Fruit fly (Drosophila melanogaster) whole organism, prepupa: ENCODE data around the gene Galphai.

ENCODE experiments used
- Blimp-1 ChIP-seq: fragments of 200-800 bp; sonication (Bioruptor generic); optimal IDR thresholded peaks from 3 replicates; lab custom pipeline; 2017; ENCODE audit warnings: missing biosample characterization, missing genetic modification characterization, mild to moderate bottlenecking, moderate library complexity, missing genetic modification reagents
- CG11294 ChIP-seq: fragments of 200-800 bp; sonication (Bioruptor generic); IDR thresholded peaks from 2 replicates; pipeline ENCODE4 v1.3.6; 2022; ENCODE audit warnings: missing biosample characterization, missing genetic modification characterization
- CG11762 ChIP-seq: fragments of 200-800 bp; sonication (Bioruptor generic); optimal IDR thresholded peaks from 3 replicates; lab custom pipeline; 2016; ENCODE audit warnings: missing biosample characterization, missing genetic modification characterization; ENCODE audit not compliant: insufficient read depth
- CG15336 ChIP-seq: fragments of 200-800 bp; sonication (Bioruptor generic); IDR thresholded peaks from 2 replicates; pipeline ENCODE4 v1.3.6; 2022; ENCODE audit warnings: missing biosample characterization, missing genetic modification characterization
- CG1621 ChIP-seq: fragments of 200-800 bp; sonication (Bioruptor generic); optimal IDR thresholded peaks from 3 replicates; lab custom pipeline; 2018; ENCODE audit warnings: missing biosample characterization, mild to moderate bottlenecking, missing genetic modification characterization
- CG3032 ChIP-seq: fragments of 200-800 bp; optimal IDR thresholded peaks from 2 replicates; lab custom pipeline; 2019; ENCODE audit warnings: missing biosample characterization, mild to moderate bottlenecking, missing genetic modification characterization, moderate library complexity
- CG34406 ChIP-seq: fragments of 200-800 bp; sonication (Bioruptor generic); optimal IDR thresholded peaks from 3 replicates; lab custom pipeline; 2016; ENCODE audit warnings: missing biosample characterization, missing genetic modification characterization
- CG3919 ChIP-seq: fragments of 200-800 bp; sonication (Bioruptor generic); optimal IDR thresholded peaks from 3 replicates; lab custom pipeline; 2016; ENCODE audit warnings: missing biosample characterization, missing genetic modification characterization
- CG4318 ChIP-seq: fragments of 200-800 bp; sonication (Bioruptor generic); optimal IDR thresholded peaks from 3 replicates; lab custom pipeline; 2017; ENCODE audit warnings: missing biosample characterization, mild to moderate bottlenecking, missing genetic modification characterization
- CG6276 ChIP-seq: fragments of 200-800 bp; sonication (Bioruptor generic); optimal IDR thresholded peaks from 2 replicates; lab custom pipeline; 2017; ENCODE audit warnings: missing biosample characterization, mild to moderate bottlenecking, missing genetic modification characterization
- CG6792 ChIP-seq: fragments of 200-800 bp; sonication (Bioruptor generic); optimal IDR thresholded peaks from 3 replicates; lab custom pipeline; 2016; ENCODE audit warnings: missing biosample characterization, missing genetic modification characterization
- CG6808 ChIP-seq: fragments of 200-800 bp; sonication (Bioruptor generic); optimal IDR thresholded peaks from 3 replicates; lab custom pipeline; 2017; ENCODE audit warnings: missing biosample characterization, missing genetic modification characterization, mild to moderate bottlenecking, moderate library complexity, missing genetic modification reagents
- CG6854 ChIP-seq: fragments of 200-800 bp; sonication (Bioruptor generic); optimal IDR thresholded peaks from 2 replicates; lab custom pipeline; 2017; ENCODE audit warnings: missing biosample characterization, mild to moderate bottlenecking, missing genetic modification characterization
- CG7368 ChIP-seq: fragments of 200-800 bp; sonication (Bioruptor generic); optimal IDR thresholded peaks from 3 replicates; lab custom pipeline; 2016; ENCODE audit warnings: missing biosample characterization, missing genetic modification characterization
- CG8119 ChIP-seq: fragments of 200-800 bp; sonication (Bioruptor generic); IDR thresholded peaks from 3 replicates; pipeline ENCODE4 v1.3.6; 2022; ENCODE audit warnings: missing biosample characterization, missing genetic modification characterization
- CG8632 ChIP-seq: fragments of 200-800 bp; sonication (Bioruptor generic); optimal IDR thresholded peaks from 3 replicates; lab custom pipeline; 2016; ENCODE audit warnings: missing biosample characterization, missing genetic modification characterization
- CG9139 ChIP-seq: fragments of 200-800 bp; sonication (Bioruptor generic); optimal IDR thresholded peaks from 3 replicates; lab custom pipeline; 2017; ENCODE audit warnings: missing biosample characterization, mild to moderate bottlenecking, missing genetic modification characterization
- Eip93F ChIP-seq: fragments of 200-800 bp; sonication (Bioruptor generic); optimal IDR thresholded peaks from 2 replicates; lab custom pipeline; 2016; ENCODE audit warnings: missing biosample characterization, mild to moderate bottlenecking, missing genetic modification characterization
- Ets21C ChIP-seq: fragments of 200-800 bp; sonication (Bioruptor generic); optimal IDR thresholded peaks from 3 replicates; lab custom pipeline; 2016; ENCODE audit warnings: missing biosample characterization, missing genetic modification characterization
- Ets96B ChIP-seq: fragments of 200-800 bp; optimal IDR thresholded peaks from 2 replicates; lab custom pipeline; 2019; ENCODE audit warnings: missing biosample characterization, mild to moderate bottlenecking, missing genetic modification characterization, moderate library complexity
- Lpt ChIP-seq: fragments of 200-800 bp; sonication (Bioruptor generic); optimal IDR thresholded peaks from 3 replicates; lab custom pipeline; 2016; ENCODE audit warnings: missing biosample characterization, missing genetic modification characterization
- OdsH ChIP-seq: fragments of 200-800 bp; sonication (Bioruptor generic); optimal IDR thresholded peaks from 3 replicates; lab custom pipeline; 2016; ENCODE audit warnings: missing biosample characterization, missing genetic modification characterization
- Smox ChIP-seq: fragments of 200-800 bp; sonication (Bioruptor generic); optimal IDR thresholded peaks from 3 replicates; lab custom pipeline; 2016; ENCODE audit warnings: missing biosample characterization, missing genetic modification characterization
- Sox102F ChIP-seq: fragments of 200-800 bp; sonication (Bioruptor generic); optimal IDR thresholded peaks from 2 replicates; lab custom pipeline; 2016; ENCODE audit warnings: missing biosample characterization, mild to moderate bottlenecking, missing genetic modification characterization
- Sox14 ChIP-seq: fragments of 200-800 bp; sonication (Bioruptor generic); optimal IDR thresholded peaks from 3 replicates; lab custom pipeline; 2016; ENCODE audit warnings: missing biosample characterization, missing genetic modification characterization
- achi ChIP-seq: fragments of 200-800 bp; sonication (Bioruptor generic); optimal IDR thresholded peaks from 3 replicates; lab custom pipeline; 2016; ENCODE audit warnings: missing biosample characterization, missing genetic modification characterization
- cyc ChIP-seq: fragments of 200-800 bp; sonication (Bioruptor generic); optimal IDR thresholded peaks from 3 replicates; lab custom pipeline; 2016; ENCODE audit warnings: missing biosample characterization, missing genetic modification characterization
- dac ChIP-seq: fragments of 200-800 bp; sonication (Bioruptor generic); optimal IDR thresholded peaks from 2 replicates; lab custom pipeline; 2017; ENCODE audit warnings: missing biosample characterization, mild to moderate bottlenecking, missing genetic modification characterization
- dsx ChIP-seq: fragments of 200-800 bp; optimal IDR thresholded peaks from 3 replicates; lab custom pipeline; 2019; ENCODE audit warnings: missing biosample characterization, mild to moderate bottlenecking, missing genetic modification characterization, moderate library complexity; ENCODE audit not compliant: poor library complexity, severe bottlenecking
- esn ChIP-seq: fragments of 200-800 bp; sonication (Bioruptor generic); optimal IDR thresholded peaks from 2 replicates; lab custom pipeline; 2016; ENCODE audit warnings: missing biosample characterization, mild to moderate bottlenecking, missing genetic modification characterization, moderate library complexity
- fd85E ChIP-seq: fragments of 200-800 bp; sonication (Bioruptor generic); optimal IDR thresholded peaks from 3 replicates; lab custom pipeline; 2016; ENCODE audit warnings: missing biosample characterization, missing genetic modification characterization
- fkh ChIP-seq: fragments of 200-800 bp; sonication (Bioruptor generic); optimal IDR thresholded peaks from 3 replicates; lab custom pipeline; 2017; ENCODE audit warnings: missing biosample characterization, mild to moderate bottlenecking, missing genetic modification characterization, moderate library complexity
- pdm3 ChIP-seq: fragments of 200-800 bp; sonication (Bioruptor generic); optimal IDR thresholded peaks from 3 replicates; lab custom pipeline; 2016; ENCODE audit warnings: missing biosample characterization, missing genetic modification characterization
- salr ChIP-seq, 2 experiments: fragments of 200-800 bp; sonication (Bioruptor generic); optimal IDR thresholded peaks; 3 replicates each; lab custom pipeline; 2016 to 2018; ENCODE audit warnings: missing biosample characterization in 2 of 2, missing genetic modification characterization in 2 of 2, mild to moderate bottlenecking in 1 of 2
- spab ChIP-seq: fragments of 200-800 bp; sonication (Bioruptor generic); optimal IDR thresholded peaks from 2 replicates; lab custom pipeline; 2017; ENCODE audit warnings: missing biosample characterization, mild to moderate bottlenecking, missing genetic modification characterization, missing genetic modification reagents
- svp ChIP-seq: fragments of 200-800 bp; sonication (Bioruptor generic); peaks from one replicate; lab custom pipeline; 2016; ENCODE audit warnings: missing biosample characterization, missing genetic modification characterization
- topi ChIP-seq: fragments of 200-800 bp; sonication (Bioruptor generic); optimal IDR thresholded peaks from 3 replicates; lab custom pipeline; 2016; ENCODE audit warnings: missing biosample characterization, missing genetic modification characterization
- vri ChIP-seq: fragments of 200-800 bp; sonication (Bioruptor generic); optimal IDR thresholded peaks from 3 replicates; lab custom pipeline; 2016; ENCODE audit warnings: missing biosample characterization, mild to moderate bottlenecking, missing genetic modification characterization

The Galphai gene

DNA sequence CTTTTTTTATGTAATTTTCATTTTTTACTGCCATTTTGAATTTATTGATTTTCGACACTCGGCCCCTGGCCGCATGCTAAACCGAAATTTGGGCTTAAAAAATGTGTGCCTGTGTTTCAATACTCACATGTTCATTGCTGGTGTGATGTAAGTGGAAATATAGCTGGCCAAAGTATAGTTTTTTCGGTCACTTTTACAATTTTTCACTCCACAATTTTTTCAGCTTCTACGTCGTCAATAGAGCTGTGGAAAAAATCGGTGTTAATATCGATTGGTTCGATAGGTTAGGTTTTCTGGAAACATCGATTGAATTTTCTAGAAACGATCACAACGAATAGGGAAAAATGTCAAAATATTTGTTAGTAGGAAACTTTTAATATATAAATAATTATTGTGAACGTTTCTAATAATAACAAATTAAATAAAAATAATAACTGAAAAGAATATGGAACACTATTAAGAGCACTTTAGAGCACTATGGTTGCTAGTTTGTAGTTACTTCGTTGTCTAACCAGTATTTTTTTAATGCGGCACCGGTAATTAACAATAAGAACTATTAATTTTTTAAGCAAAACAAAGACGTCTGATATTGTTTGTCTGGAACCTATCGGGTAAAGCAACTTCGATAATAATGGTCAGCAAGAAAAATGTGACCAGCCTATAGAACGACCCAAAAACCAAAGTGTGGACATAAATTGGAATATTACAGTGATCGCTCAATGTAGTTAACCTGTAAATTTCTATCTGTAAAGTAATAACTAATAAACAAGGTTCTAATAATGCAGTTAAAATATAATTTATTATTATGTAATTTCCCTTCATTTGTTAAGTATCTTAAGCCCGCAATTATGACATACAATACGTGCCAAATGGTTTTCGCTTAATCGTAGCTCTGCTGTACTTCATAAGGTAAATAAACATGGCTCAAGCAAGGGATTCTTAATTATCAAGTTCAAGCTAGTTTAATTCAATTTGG is 24.3 kb downstream of the Galphai start, which contains the start of the genes CG10077 and CG9948 (continued):
- TF ChIP-seq fkh (GFP tag; lab: Kevin White, UChicago) (peak; percentile 93), cyc (GFP tag; lab: Kevin White, UChicago) (peak; percentile 85), vri (GFP tag; lab: Kevin White, UChicago) (peak; percentile 80), Eip93F (GFP tag; lab: Kevin White, UChicago) (peak; percentile 86), Blimp-1 (peak; percentile 67), svp (GFP tag; lab: Kevin White, UChicago) (peak; percentile 94), Smox (GFP tag; lab: Kevin White, UChicago) (peak; percentile 89), CG6854 (peak; percentile 75), esn (peak; percentile 93), CG3032 (tag; lab: Kevin White, UChicago) (peak; percentile 91), Sox14 (GFP tag; lab: Kevin White, UChicago) (peak; percentile 87), dsx (GFP tag; lab: Kevin White, UChicago) (peak; percentile 85), topi (peak; percentile 88), CG8119 (GFP tag; lab: Robert Waterston, UW) (peak; percentile 94), Ets96B (tag; lab: Kevin White, UChicago) (peak; percentile 90), CG3919 (peak; percentile 91), CG4318 (GFP tag; lab: Kevin White, UChicago) (no peak), achi (GFP tag; lab: Kevin White, UChicago) (peak; percentile 90), Sox102F (GFP tag; lab: Kevin White, UChicago) (peak; percentile 90), spab (GFP tag; lab: Kevin White, UChicago) (no peak), CG6808 (GFP tag; lab: Kevin White, UChicago) (peak; percentile 84), CG6792 (GFP tag; lab: Kevin White, UChicago) (peak; percentile 88), Lpt (no peak), CG1621 (tag; lab: Kevin White, UChicago) (peak; percentile 87), fd85E (GFP tag; lab: Kevin White, UChicago) (no peak), CG6276 (no peak), CG9139 (GFP tag; lab: Kevin White, UChicago) (peak; percentile 69), salr (GFP tag; optimal IDR thresholded peaks at IDR 0.05; lab: Kevin White, UChicago) (peak in 1 of 2 experiments; percentile 74), CG11294 (GFP tag; lab: Robert Waterston, UW) (peak; percentile 85), OdsH (GFP tag; lab: Kevin White, UChicago) (peak; percentile 92), CG15336 (GFP tag; lab: Robert Waterston, UW) (peak; percentile 95), CG34406 (GFP tag; lab: Kevin White, UChicago) (peak; percentile 86), pdm3 (GFP tag; lab: Kevin White, UChicago) (peak; percentile 90), Ets21C (GFP tag; lab: Kevin White, UChicago) (peak; percentile 81)

DNA sequence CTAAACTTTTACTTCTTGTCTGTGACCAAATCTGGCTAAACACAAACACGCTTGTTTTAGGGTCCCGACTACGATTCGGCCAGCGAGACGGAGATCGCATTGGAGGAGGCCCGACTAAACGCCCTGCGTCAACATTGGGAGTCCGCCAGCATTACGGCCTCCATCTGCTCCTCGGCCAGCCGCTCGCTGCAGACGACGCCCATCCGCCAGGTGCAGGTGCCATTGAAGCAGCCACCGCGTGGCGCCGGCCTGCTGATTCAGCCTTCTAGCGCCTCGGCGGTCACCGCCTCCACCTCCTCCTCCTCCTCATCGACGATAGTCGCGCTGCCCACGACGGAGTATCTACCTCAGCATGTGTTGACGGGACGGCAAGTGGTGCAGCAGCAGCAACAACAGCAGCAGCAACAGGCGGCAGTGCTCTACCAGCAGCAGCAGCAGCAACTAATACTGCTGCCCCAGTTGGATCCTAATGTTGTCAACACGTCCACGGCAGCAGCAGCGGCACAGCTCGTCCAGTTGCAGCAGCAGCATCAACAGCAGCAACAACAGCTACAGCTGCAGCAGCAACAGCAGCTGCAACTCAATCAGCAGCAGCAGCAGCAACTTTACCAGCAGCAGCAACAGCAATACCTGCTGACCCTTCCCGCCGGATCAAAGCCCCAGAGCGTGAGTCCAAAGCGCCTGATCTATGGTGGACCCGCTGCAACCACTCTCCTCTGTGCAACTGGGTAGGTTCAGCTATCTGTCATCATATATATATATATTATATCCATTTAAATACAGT is 32.5 kb downstream of the Galphai start:
- TF ChIP-seq CG34406 (GFP tag; lab: Kevin White, UChicago) (no peak), cyc (GFP tag; lab: Kevin White, UChicago) (no peak), dac (no peak), Ets21C (GFP tag; lab: Kevin White, UChicago) (no peak), topi (no peak), CG11762 (GFP tag; lab: Kevin White, UChicago) (no peak), CG6792 (GFP tag; lab: Kevin White, UChicago) (no peak), Blimp-1 (no peak), dsx (GFP tag; lab: Kevin White, UChicago) (no peak), CG7368 (GFP tag; lab: Kevin White, UChicago) (no peak), CG8632 (GFP tag; lab: Kevin White, UChicago) (no peak), CG3032 (tag; lab: Kevin White, UChicago) (no peak), esn (no peak)
- TF ChIP-seq, all 60 proteins: peak for 0
